Worm (Caenorhabditis elegans): ENCODE data around the gene nhr-167.

Gene nhr-167

ce11 chrX:12006470-12006869 lies 24.6 kb upstream of the nhr-167 start:
- no peak for TF ChIP-seq hmg-4 (GFP tag; optimal IDR thresholded peaks at IDR 0.05)
- TF ChIP-seq B0310.2 (tag; optimal IDR thresholded peaks at IDR 0.05): no peak
- TF ChIP-seq ets-7 (tag; optimal IDR thresholded peaks at IDR 0.05): no peak
- no peak for TF ChIP-seq tra-4 (tag; optimal IDR thresholded peaks at IDR 0.05)
- no peak for TF ChIP-seq pes-1 (GFP tag; IDR thresholded peaks at IDR 0.05)
- TF ChIP-seq F13C5.2 (tag; optimal IDR thresholded peaks at IDR 0.05): no peak

DNA sequence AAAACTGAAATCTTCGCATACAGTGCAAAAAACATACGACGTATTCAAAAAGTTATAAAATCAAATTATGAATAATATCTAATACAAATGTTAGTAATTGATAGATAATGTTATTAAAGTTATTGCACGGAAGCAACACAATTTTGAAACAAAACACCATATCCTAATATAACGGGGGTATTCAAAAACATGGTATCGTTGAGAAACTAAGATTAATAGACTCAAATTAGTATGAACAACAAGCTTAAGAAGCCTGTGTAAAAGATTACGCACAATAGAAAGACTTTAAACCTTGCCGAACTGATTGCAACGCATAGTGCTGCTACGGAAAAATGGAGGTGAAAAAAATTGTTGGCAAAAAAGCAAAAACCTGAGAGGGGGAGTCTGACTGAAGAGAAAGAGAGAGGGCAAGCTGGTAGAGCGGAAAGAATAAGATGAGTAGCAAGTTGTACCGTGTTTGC lies 23.6 kb upstream of the nhr-167 start, which contains the start of gene sma-5:
sma-5 (minus strand) TSS at position 51 of the 461 bp plus-strand sequence.
- no peak for TF ChIP-seq scrt-1 (GFP tag; IDR thresholded peaks at IDR 0.05)
- TF ChIP-seq sea-1 (GFP tag; conservative IDR thresholded peaks at IDR 0.05): no peak
- TF ChIP-seq F13C5.2 (tag; optimal IDR thresholded peaks at IDR 0.05): no peak
- no peak for TF ChIP-seq hmg-4 (GFP tag; optimal IDR thresholded peaks at IDR 0.05)
- TF ChIP-seq ets-7 (tag; optimal IDR thresholded peaks at IDR 0.05): no peak
- no peak for TF ChIP-seq aly-1 (tag; optimal IDR thresholded peaks at IDR 0.05)
- no peak for TF ChIP-seq ceh-36 (tag; optimal IDR thresholded peaks at IDR 0.05)
- no peak for TF ChIP-seq B0310.2 (tag; optimal IDR thresholded peaks at IDR 0.05)
- no peak for TF ChIP-seq tbx-11 (GFP tag; IDR thresholded peaks at IDR 0.05)
- TF ChIP-seq ceh-13 (GFP tag; optimal IDR thresholded peaks at IDR 0.05): no peak

ce11 chrX:12004925-12005324 lies 23.0 kb upstream of the nhr-167 start:
- TF ChIP-seq pes-1 (GFP tag; IDR thresholded peaks at IDR 0.05): no peak
- no peak for TF ChIP-seq ceh-36 (tag; optimal IDR thresholded peaks at IDR 0.05)
- TF ChIP-seq F13C5.2 (tag; optimal IDR thresholded peaks at IDR 0.05): no peak
- no peak for TF ChIP-seq ets-7 (tag; optimal IDR thresholded peaks at IDR 0.05)
- no peak for TF ChIP-seq flt-1 (GFP tag; IDR thresholded peaks at IDR 0.05)
- TF ChIP-seq hmbx-1 (tag; optimal IDR thresholded peaks at IDR 0.05): no peak
- TF ChIP-seq scrt-1 (GFP tag; IDR thresholded peaks at IDR 0.05): no peak
- TF ChIP-seq ceh-13 (GFP tag; optimal IDR thresholded peaks at IDR 0.05): no peak
- TF ChIP-seq B0310.2 (tag; optimal IDR thresholded peaks at IDR 0.05): no peak
- no peak for TF ChIP-seq hnd-1 (tag; optimal IDR thresholded peaks at IDR 0.05)
- TF ChIP-seq hmg-4 (GFP tag; optimal IDR thresholded peaks at IDR 0.05): no peak
- TF ChIP-seq tbx-11 (GFP tag; IDR thresholded peaks at IDR 0.05): no peak
- no peak for TF ChIP-seq sea-1 (GFP tag; conservative IDR thresholded peaks at IDR 0.05)
- no peak for TF ChIP-seq aly-1 (tag; optimal IDR thresholded peaks at IDR 0.05)
- TF ChIP-seq ama-1 (optimal IDR thresholded peaks at IDR 0.05): no peak
- no peak for TF ChIP-seq tbx-37 (GFP tag; conservative IDR thresholded peaks at IDR 0.05)

ce11 chrX:12003969-12004368 lies 22.1 kb upstream of the nhr-167 start:
- TF ChIP-seq tra-4 (tag; optimal IDR thresholded peaks at IDR 0.05) (no peak), aly-1 (tag; optimal IDR thresholded peaks at IDR 0.05) (no peak)

- TF ChIP-seq scrt-1 (GFP tag; IDR thresholded peaks at IDR 0.05) (no peak), aly-1 (tag; optimal IDR thresholded peaks at IDR 0.05) (no peak), pes-1 (GFP tag; IDR thresholded peaks at IDR 0.05) (no peak), tra-4 (tag; optimal IDR thresholded peaks at IDR 0.05) (no peak), F13C5.2 (tag; optimal IDR thresholded peaks at IDR 0.05) (no peak), ceh-36 (tag; optimal IDR thresholded peaks at IDR 0.05) (no peak), hmbx-1 (tag; optimal IDR thresholded peaks at IDR 0.05) (no peak), ceh-13 (GFP tag; optimal IDR thresholded peaks at IDR 0.05) (no peak), hnd-1 (tag; optimal IDR thresholded peaks at IDR 0.05) (no peak), tbx-37 (GFP tag; conservative IDR thresholded peaks at IDR 0.05) (no peak), tbx-11 (GFP tag; IDR thresholded peaks at IDR 0.05) (no peak), B0310.2 (tag; optimal IDR thresholded peaks at IDR 0.05) (no peak), flt-1 (GFP tag; IDR thresholded peaks at IDR 0.05) (no peak), hmg-4 (GFP tag; optimal IDR thresholded peaks at IDR 0.05) (no peak), ama-1 (optimal IDR thresholded peaks at IDR 0.05) (no peak), ets-7 (tag; optimal IDR thresholded peaks at IDR 0.05) (no peak), sea-1 (GFP tag; conservative IDR thresholded peaks at IDR 0.05) (no peak)
Observed at ce11 chrX:12001600-12001999, 19.7 kb upstream of the nhr-167 start.

DNA sequence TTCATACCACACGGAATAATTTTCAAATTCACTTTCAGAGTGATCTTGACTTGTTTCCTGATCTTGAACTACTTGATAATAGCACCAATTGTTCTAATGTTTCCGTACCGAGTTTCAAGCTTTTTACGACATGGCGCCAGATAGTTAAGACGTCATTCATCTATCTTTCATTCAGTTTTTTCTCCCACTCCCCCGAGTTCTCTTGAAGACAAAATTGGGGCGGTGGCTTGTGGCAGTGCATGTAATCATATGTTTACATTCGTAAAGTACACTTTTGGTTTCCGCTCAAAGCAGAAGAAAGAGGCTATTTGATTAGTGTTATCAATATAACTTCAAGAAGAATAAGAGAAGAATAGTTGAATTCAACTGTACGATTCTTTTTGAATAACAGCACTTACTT lies 17.7 kb upstream of the nhr-167 start:
- no peak for TF ChIP-seq hmbx-1 (tag; optimal IDR thresholded peaks at IDR 0.05)
- TF ChIP-seq tra-4 (tag; optimal IDR thresholded peaks at IDR 0.05): no peak
- no peak for TF ChIP-seq tbx-11 (GFP tag; IDR thresholded peaks at IDR 0.05)
- no peak for TF ChIP-seq tbx-37 (GFP tag; conservative IDR thresholded peaks at IDR 0.05)

ce11 chrX:11996606-11997005 lies 14.7 kb upstream of the nhr-167 start:
- TF ChIP-seq hmg-4 (GFP tag; optimal IDR thresholded peaks at IDR 0.05): no peak
- no peak for TF ChIP-seq hmbx-1 (tag; optimal IDR thresholded peaks at IDR 0.05)
- TF ChIP-seq sea-1 (GFP tag; conservative IDR thresholded peaks at IDR 0.05): no peak
- no peak for TF ChIP-seq tbx-11 (GFP tag; IDR thresholded peaks at IDR 0.05)
- no peak for TF ChIP-seq ceh-36 (tag; optimal IDR thresholded peaks at IDR 0.05)
- no peak for TF ChIP-seq ceh-13 (GFP tag; optimal IDR thresholded peaks at IDR 0.05)
- TF ChIP-seq flt-1 (GFP tag; IDR thresholded peaks at IDR 0.05): no peak
- TF ChIP-seq tbx-37 (GFP tag; conservative IDR thresholded peaks at IDR 0.05): no peak
- TF ChIP-seq scrt-1 (GFP tag; IDR thresholded peaks at IDR 0.05): no peak
- no peak for TF ChIP-seq B0310.2 (tag; optimal IDR thresholded peaks at IDR 0.05)
- no peak for TF ChIP-seq hnd-1 (tag; optimal IDR thresholded peaks at IDR 0.05)
- no peak for TF ChIP-seq ets-7 (tag; optimal IDR thresholded peaks at IDR 0.05)
- no peak for TF ChIP-seq aly-1 (tag; optimal IDR thresholded peaks at IDR 0.05)

DNA sequence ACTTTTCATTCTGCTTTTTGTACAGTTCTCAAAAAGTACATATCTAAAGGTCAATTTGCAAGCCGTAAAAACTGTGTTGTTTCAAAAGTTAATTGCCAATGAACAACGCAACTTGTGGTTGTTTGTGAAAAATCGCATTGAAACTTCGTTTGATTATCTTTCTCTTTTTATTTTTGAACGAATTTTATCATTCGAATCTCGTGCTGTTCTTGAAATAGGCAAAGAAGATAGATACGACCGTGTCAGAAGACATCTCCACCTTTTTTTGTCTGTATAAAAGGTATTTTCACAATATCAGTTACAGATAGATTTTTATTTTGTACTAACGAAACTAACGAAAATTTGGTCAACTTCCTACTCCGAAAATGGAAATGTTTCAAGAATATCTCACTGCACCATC lies 12.6 kb upstream of the nhr-167 start, which contains the start of gene C49F5.7:
C49F5.7 (plus strand) TSS at position 301 of the 400 bp plus-strand sequence.
- TF ChIP-seq aly-1 (tag; optimal IDR thresholded peaks at IDR 0.05): no peak
- TF ChIP-seq ceh-13 (GFP tag; optimal IDR thresholded peaks at IDR 0.05): no peak
- TF ChIP-seq hmbx-1 (tag; optimal IDR thresholded peaks at IDR 0.05): no peak
- TF ChIP-seq tbx-37 (GFP tag; conservative IDR thresholded peaks at IDR 0.05): no peak
- no peak for TF ChIP-seq pes-1 (GFP tag; IDR thresholded peaks at IDR 0.05)
- TF ChIP-seq flt-1 (GFP tag; IDR thresholded peaks at IDR 0.05): no peak
- TF ChIP-seq F13C5.2 (tag; optimal IDR thresholded peaks at IDR 0.05): no peak
- TF ChIP-seq tra-4 (tag; optimal IDR thresholded peaks at IDR 0.05): no peak
- TF ChIP-seq hnd-1 (tag; optimal IDR thresholded peaks at IDR 0.05): no peak
- no peak for TF ChIP-seq ama-1 (optimal IDR thresholded peaks at IDR 0.05)
- no peak for TF ChIP-seq sea-1 (GFP tag; conservative IDR thresholded peaks at IDR 0.05)
- TF ChIP-seq B0310.2 (tag; optimal IDR thresholded peaks at IDR 0.05): no peak
- TF ChIP-seq hmg-4 (GFP tag; optimal IDR thresholded peaks at IDR 0.05): no peak
- TF ChIP-seq tbx-11 (GFP tag; IDR thresholded peaks at IDR 0.05): no peak
- TF ChIP-seq ceh-36 (tag; optimal IDR thresholded peaks at IDR 0.05): no peak
- TF ChIP-seq ets-7 (tag; optimal IDR thresholded peaks at IDR 0.05): no peak
- no peak for TF ChIP-seq scrt-1 (GFP tag; IDR thresholded peaks at IDR 0.05)

All from whole organism, early embryonic.